Worm (Caenorhabditis elegans) whole organism, L3 larva: ENCODE data around the gene Y54G2A.36.

Experiments used
- ZK546.5 ChIP-seq: sonication (generic microtip); optimal IDR thresholded peaks from 2 replicates; lab custom pipeline; 2017; ENCODE audit warnings: missing biosample characterization, missing genetic modification characterization
- ceh-82 ChIP-seq: fragments of 150-350 bp; optimal IDR thresholded peaks from 2 replicates; lab custom pipeline; 2014; ENCODE audit warnings: missing biosample characterization, missing genetic modification characterization
- elt-2 ChIP-seq: sonication (generic microtip); optimal IDR thresholded peaks from 2 replicates; lab custom pipeline; 2016; ENCODE audit warnings: missing genetic modification reagents, mild to moderate bottlenecking, missing genetic modification characterization, missing compliant biosample characterization
- elt-3 ChIP-seq, 3 experiments: fragments of 150-350 bp in 1 of 3; sonication (generic microtip) in 2 of 3; optimal IDR thresholded peaks; 2 replicates in 2 of 3; 4 replicates in 1 of 3; lab custom pipeline; 2014 to 2017; ENCODE audit warnings: missing biosample characterization in 3 of 3, missing genetic modification characterization in 3 of 3
- lin-15B ChIP-seq: fragments of 150-350 bp; optimal IDR thresholded peaks from 2 replicates; lab custom pipeline; 2014; ENCODE audit warnings: missing biosample characterization, missing genetic modification characterization
- nhr-11 ChIP-seq: fragments of 150-350 bp; optimal IDR thresholded peaks from 2 replicates; lab custom pipeline; 2014; ENCODE audit warnings: missing biosample characterization, missing genetic modification characterization
- nhr-237 ChIP-seq: fragments of 150-350 bp; optimal IDR thresholded peaks from 2 replicates; lab custom pipeline; 2014; ENCODE audit warnings: missing biosample characterization, missing genetic modification characterization
- skn-1 ChIP-seq: fragments of 150-350 bp; optimal IDR thresholded peaks from 2 replicates; lab custom pipeline; 2014; ENCODE audit warnings: missing biosample characterization, missing genetic modification characterization
- snpc-4 ChIP-seq: fragments of 150-350 bp; optimal IDR thresholded peaks from 2 replicates; lab custom pipeline; 2014; ENCODE audit warnings: missing biosample characterization, missing genetic modification characterization
- unc-62 ChIP-seq: fragments of 150-350 bp; sonication (generic microtip); optimal IDR thresholded peaks from 4 replicates; lab custom pipeline; 2014; ENCODE audit warnings: missing biosample characterization, missing genetic modification reagents, missing genetic modification characterization

- TF ChIP-seq elt-2 (tag; lab: Kevin White, UChicago) (no peak), unc-62 (GFP tag; lab: Kevin White, UChicago) (no peak), snpc-4 (no peak), elt-3 (tag; optimal IDR thresholded peaks at IDR 0.05; lab: Kevin White, UChicago) (no peak), ceh-82 (tag; lab: Kevin White, UChicago) (no peak), nhr-237 (no peak), nhr-11 (tag; lab: Kevin White, UChicago) (no peak), lin-15B (tag; lab: Kevin White, UChicago) (no peak), ZK546.5 (no peak), skn-1 (no peak)
These were observed 45.9 kb upstream of the Y54G2A.36 start for ce11 chrIV:2851625-2852024.
